Worm (Caenorhabditis elegans) whole organism, L4/young adult: ENCODE results near the gene mps-2.

Experiments
- W03F9.2 ChIP-seq: fragments of 150-350 bp; optimal IDR thresholded peaks from 2 replicates; lab custom pipeline; 2014; ENCODE audit warnings: missing biosample characterization, missing genetic modification characterization
- dao-5 ChIP-seq: sonication (generic microtip); optimal IDR thresholded peaks from 2 replicates; lab custom pipeline; 2016; ENCODE audit warnings: missing genotype, missing genetic modification characterization, moderate library complexity, missing compliant biosample characterization
- him-1 ChIP-seq: sonication (generic microtip); optimal IDR thresholded peaks from 2 replicates; lab custom pipeline; 2016; ENCODE audit warnings: missing genotype, missing genetic modification reagents, missing genetic modification characterization, missing compliant biosample characterization

Gene mps-2

ce11 chrII:288705-289205 lies 23.3 kb downstream of the mps-2 start, which contains the start of gene mrpl-41:
Gene mrpl-41 (plus strand): TSS chrII:288939.
- TF ChIP-seq him-1 (tag; lab: Kevin White, UChicago) (no peak), dao-5 (no peak), W03F9.2 (tag; lab: Kevin White, UChicago) (no peak)

- TF ChIP-seq W03F9.2 (tag; lab: Kevin White, UChicago) (no peak), him-1 (tag; lab: Kevin White, UChicago) (no peak), dao-5 (no peak)
Measured at ce11 chrII:286551-286724, 25.6 kb downstream of the mps-2 start, which contains the start of gene misc-1. Gene misc-1 (plus strand): TSS chrII:286625.

- TF ChIP-seq dao-5 (no peak), W03F9.2 (tag; lab: Kevin White, UChicago) (peak; percentile 84)
Measured at ce11 chrII:285627-286550, 26.1 kb downstream of the mps-2 start, which contains the start of gene B0432.10. Gene B0432.10 (minus strand): TSS chrII:286275.

- TF ChIP-seq dao-5 (no peak), him-1 (tag; lab: Kevin White, UChicago) (no peak), W03F9.2 (tag; lab: Kevin White, UChicago) (no peak)
Measured at ce11 chrII:283594-283993, 28.4 kb downstream of the mps-2 start, which contains the start of gene B0432.9. Gene B0432.9 (minus strand): TSS chrII:283694.

ce11 chrII:282483-282882 lies 29.5 kb downstream of the mps-2 start, which contains the start of gene trul-1:
Gene trul-1 (minus strand): TSS chrII:282583.
- no peak for TF ChIP-seq dao-5
- no peak for TF ChIP-seq him-1 (tag; lab: Kevin White, UChicago)
- TF ChIP-seq W03F9.2 (tag; lab: Kevin White, UChicago): no peak

ce11 chrII:278636-279035 lies 33.4 kb downstream of the mps-2 start, which contains the start of gene B0432.8:
Gene B0432.8 (minus strand): TSS chrII:278736.
- no peak for TF ChIP-seq W03F9.2 (tag; lab: Kevin White, UChicago)
- TF ChIP-seq him-1 (tag; lab: Kevin White, UChicago): no peak
- TF ChIP-seq dao-5: no peak

ce11 chrII:273872-274271 lies 38.1 kb downstream of the mps-2 start, which contains the start of gene B0432.7:
Gene B0432.7 (minus strand): TSS chrII:273972.
- TF ChIP-seq him-1 (tag; lab: Kevin White, UChicago): no peak
- no peak for TF ChIP-seq W03F9.2 (tag; lab: Kevin White, UChicago)
- TF ChIP-seq dao-5: no peak

- TF ChIP-seq dao-5 (no peak), him-1 (tag; lab: Kevin White, UChicago) (no peak), W03F9.2 (tag; lab: Kevin White, UChicago) (no peak)
Measured at ce11 chrII:264053-264452, 48.0 kb downstream of the mps-2 start, which contains the start of gene B0432.14. Gene B0432.14 (plus strand): TSS chrII:264353.

- TF ChIP-seq him-1 (tag; lab: Kevin White, UChicago) (no peak), dao-5 (no peak), W03F9.2 (tag; lab: Kevin White, UChicago) (no peak)
Measured at ce11 chrII:263563-263962, 48.4 kb downstream of the mps-2 start, which contains the start of gene scc-2. Gene scc-2 (minus strand): TSS chrII:263663.
